Worm (Caenorhabditis elegans) whole organism, L3 larva: ENCODE data around the gene Y62H9A.13.

Experiments
- ZK546.5 ChIP-seq: sonication (generic microtip); optimal IDR thresholded peaks from 2 replicates; lab custom pipeline; 2017; ENCODE audit warnings: missing biosample characterization, missing genetic modification characterization
- aly-2 ChIP-seq: fragments of 150-350 bp; optimal IDR thresholded peaks from 2 replicates; lab custom pipeline; 2014; ENCODE audit warnings: missing biosample characterization, missing genetic modification characterization
- ama-1 ChIP-seq: fragments of 150-350 bp; optimal IDR thresholded peaks from 2 replicates; lab custom pipeline; 2018
- ceh-28 ChIP-seq: fragments of 150-350 bp; optimal IDR thresholded peaks from 2 replicates; lab custom pipeline; 2014; ENCODE audit warnings: missing biosample characterization, missing genetic modification reagents, missing genetic modification characterization
- ceh-9 ChIP-seq: sonication (generic microtip); optimal IDR thresholded peaks from 2 replicates; lab custom pipeline; 2018; ENCODE audit warnings: missing biosample characterization, missing genetic modification characterization
- daf-12 ChIP-seq: fragments of 150-350 bp; optimal IDR thresholded peaks from 2 replicates; lab custom pipeline; 2014; ENCODE audit warnings: missing biosample characterization, missing genetic modification reagents, missing genetic modification characterization
- egl-27 ChIP-seq: sonication (generic microtip); optimal IDR thresholded peaks from 4 replicates; lab custom pipeline; 2017; ENCODE audit warnings: missing biosample characterization, missing genetic modification reagents, missing genetic modification characterization
- elt-2 ChIP-seq: sonication (generic microtip); optimal IDR thresholded peaks from 2 replicates; lab custom pipeline; 2016; ENCODE audit warnings: missing genetic modification reagents, mild to moderate bottlenecking, missing genetic modification characterization, missing compliant biosample characterization
- eor-1 ChIP-seq, 2 experiments: fragments of 150-350 bp; optimal IDR thresholded peaks; 2 replicates each; lab custom pipeline; 2014 to 2018; ENCODE audit warnings: missing biosample characterization in 2 of 2, missing genetic modification characterization in 2 of 2
- jun-1 ChIP-seq: fragments of 150-350 bp; optimal IDR thresholded peaks from 2 replicates; lab custom pipeline; 2014; ENCODE audit warnings: missing biosample characterization, missing genetic modification reagents, missing genetic modification characterization
- lsy-12 ChIP-seq: sonication (generic microtip); optimal IDR thresholded peaks from 2 replicates; lab custom pipeline; 2016; ENCODE audit warnings: mild to moderate bottlenecking, missing genetic modification characterization, missing compliant biosample characterization
- mdl-1 ChIP-seq: fragments of 150-350 bp; optimal IDR thresholded peaks from 2 replicates; lab custom pipeline; 2014; ENCODE audit warnings: missing biosample characterization, missing genetic modification characterization
- mml-1 ChIP-seq: fragments of 150-350 bp; sonication (generic microtip); optimal IDR thresholded peaks from 3 replicates; lab custom pipeline; 2014; ENCODE audit warnings: missing biosample characterization, missing genetic modification characterization
- nfya-1 ChIP-seq: sonication (generic microtip); optimal IDR thresholded peaks from 2 replicates; lab custom pipeline; 2017; ENCODE audit warnings: missing genetic modification characterization, mild to moderate bottlenecking, missing compliant biosample characterization, antibody characterized with exemption, moderate library complexity; ENCODE audit not compliant: insufficient read depth
- nhr-11 ChIP-seq: fragments of 150-350 bp; optimal IDR thresholded peaks from 2 replicates; lab custom pipeline; 2014; ENCODE audit warnings: missing biosample characterization, missing genetic modification characterization
- nhr-12 ChIP-seq: fragments of 150-350 bp; optimal IDR thresholded peaks from 2 replicates; lab custom pipeline; 2014; ENCODE audit warnings: missing biosample characterization, missing genetic modification characterization
- nhr-23 ChIP-seq: fragments of 150-350 bp; optimal IDR thresholded peaks from 2 replicates; lab custom pipeline; 2014; ENCODE audit warnings: missing biosample characterization, missing genetic modification reagents, missing genetic modification characterization
- nhr-237 ChIP-seq: fragments of 150-350 bp; optimal IDR thresholded peaks from 2 replicates; lab custom pipeline; 2014; ENCODE audit warnings: missing biosample characterization, missing genetic modification characterization
- nhr-25 ChIP-seq: sonication (generic microtip); optimal IDR thresholded peaks from 2 replicates; lab custom pipeline; 2017; ENCODE audit warnings: missing biosample characterization, missing genetic modification characterization
- nhr-28 ChIP-seq: fragments of 150-350 bp; optimal IDR thresholded peaks from 2 replicates; lab custom pipeline; 2014; ENCODE audit warnings: missing biosample characterization, missing genetic modification characterization
- nhr-43 ChIP-seq: sonication (generic microtip); optimal IDR thresholded peaks from 2 replicates; lab custom pipeline; 2016; ENCODE audit warnings: mild to moderate bottlenecking, missing genetic modification characterization, missing compliant biosample characterization; ENCODE audit not compliant: poor library complexity, severe bottlenecking
- nhr-67 ChIP-seq: fragments of 150-350 bp; optimal IDR thresholded peaks from 2 replicates; lab custom pipeline; 2014; ENCODE audit warnings: missing biosample characterization, missing genetic modification characterization
- nhr-76 ChIP-seq: fragments of 150-350 bp; sonication (generic microtip); optimal IDR thresholded peaks from 5 replicates; lab custom pipeline; 2014; ENCODE audit warnings: missing biosample characterization, missing genetic modification characterization
- nhr-77 ChIP-seq: fragments of 150-350 bp; optimal IDR thresholded peaks from 2 replicates; lab custom pipeline; 2014; ENCODE audit warnings: missing biosample characterization, missing genetic modification characterization
- pha-4 ChIP-seq: fragments of 150-350 bp; optimal IDR thresholded peaks from 2 replicates; lab custom pipeline; 2014; ENCODE audit warnings: missing biosample characterization, missing genetic modification reagents, missing genetic modification characterization
- pqm-1 ChIP-seq: fragments of 150-350 bp; optimal IDR thresholded peaks from 2 replicates; lab custom pipeline; 2017; ENCODE audit warnings: missing biosample characterization, missing genetic modification characterization, inconsistent platforms
- sea-2 ChIP-seq: fragments of 150-350 bp; sonication (generic microtip); optimal IDR thresholded peaks from 4 replicates; lab custom pipeline; 2014; ENCODE audit warnings: missing biosample characterization, missing genetic modification reagents, missing genetic modification characterization
- skn-1 ChIP-seq: fragments of 150-350 bp; optimal IDR thresholded peaks from 2 replicates; lab custom pipeline; 2014; ENCODE audit warnings: missing biosample characterization, missing genetic modification characterization
- tbx-2 ChIP-seq: sonication (generic microtip); optimal IDR thresholded peaks from 2 replicates; lab custom pipeline; 2016; ENCODE audit warnings: mild to moderate bottlenecking, missing genetic modification characterization, missing compliant biosample characterization
- unc-39 ChIP-seq: sonication (generic microtip); optimal IDR thresholded peaks from 4 replicates; lab custom pipeline; 2017; ENCODE audit warnings: missing biosample characterization, missing genetic modification characterization
- unc-62 ChIP-seq: fragments of 150-350 bp; sonication (generic microtip); optimal IDR thresholded peaks from 4 replicates; lab custom pipeline; 2014; ENCODE audit warnings: missing biosample characterization, missing genetic modification reagents, missing genetic modification characterization
- zag-1 ChIP-seq: fragments of 150-350 bp; optimal IDR thresholded peaks from 2 replicates; lab custom pipeline; 2014; ENCODE audit warnings: missing biosample characterization, missing genetic modification characterization
- ztf-11 ChIP-seq: fragments of 150-350 bp; optimal IDR thresholded peaks from 2 replicates; lab custom pipeline; 2014; ENCODE audit warnings: missing biosample characterization, missing genetic modification characterization

Y62H9A.13 gene

ce11 chrX:11916705-11917104, at the start of gene Y62H9A.13:
TSS of gene Y62H9A.13 (plus strand) at chrX:11917005.
- TF ChIP-seq nhr-77 (tag; lab: Kevin White, UChicago) (no peak), nhr-25 (tag; lab: Kevin White, UChicago) (no peak), tbx-2 (tag; lab: Kevin White, UChicago) (no peak), egl-27 (tag; lab: Kevin White, UChicago) (no peak), nfya-1 (tag; lab: Kevin White, UChicago) (no peak), nhr-43 (tag; lab: Kevin White, UChicago) (no peak), nhr-237 (tag; lab: Kevin White, UChicago) (no peak), eor-1 (tag; optimal IDR thresholded peaks at IDR 0.05; lab: Kevin White, UChicago) (no peak), nhr-28 (tag; lab: Kevin White, UChicago) (no peak)

- TF ChIP-seq elt-2 (tag; lab: Kevin White, UChicago) = no peak
- TF ChIP-seq nhr-76 (tag; lab: Kevin White, UChicago) = no peak
- TF ChIP-seq zag-1 = no peak
- no peak for TF ChIP-seq pha-4 (tag; lab: Kevin White, UChicago)
- no peak for TF ChIP-seq skn-1 (tag; lab: Kevin White, UChicago)
- TF ChIP-seq ama-1 (lab: Kevin White, UChicago) = no peak
- no peak for TF ChIP-seq nhr-67
These were observed 47.5 kb upstream of the Y62H9A.13 start, which contains the start of gene dot-1.2 for ce11 chrX:11869260-11869659. TSS of gene dot-1.2 (minus strand) at chrX:11869360.

- TF ChIP-seq tbx-2 (tag; lab: Kevin White, UChicago) (no peak), mdl-1 (no peak), pqm-1 (tag; lab: Kevin White, UChicago) (no peak), nhr-12 (tag; lab: Kevin White, UChicago) (no peak), lsy-12 (tag; lab: Kevin White, UChicago) (no peak), skn-1 (tag; lab: Kevin White, UChicago) (no peak), ceh-28 (tag; lab: Kevin White, UChicago) (no peak), elt-2 (tag; lab: Kevin White, UChicago) (no peak)
These were observed 46.4 kb upstream of the Y62H9A.13 start for ce11 chrX:11870393-11870792.

- TF ChIP-seq unc-39 = no peak
- no peak for TF ChIP-seq nhr-43 (tag; lab: Kevin White, UChicago)
- no peak for TF ChIP-seq nhr-28 (tag; lab: Kevin White, UChicago)
- no peak for TF ChIP-seq ztf-11 (tag; lab: Kevin White, UChicago)
- no peak for TF ChIP-seq skn-1 (tag; lab: Kevin White, UChicago)
- no peak for TF ChIP-seq nhr-11
- no peak for TF ChIP-seq daf-12 (tag; lab: Kevin White, UChicago)
- no peak for TF ChIP-seq zag-1
- no peak for TF ChIP-seq mdl-1
- no peak for TF ChIP-seq ceh-9
- TF ChIP-seq nhr-76 (tag; lab: Kevin White, UChicago) = no peak
- TF ChIP-seq nfya-1 (tag; lab: Kevin White, UChicago) = no peak
- no peak for TF ChIP-seq aly-2 (tag; lab: Kevin White, UChicago)
- TF ChIP-seq elt-2 (tag; lab: Kevin White, UChicago) = no peak
- TF ChIP-seq nhr-23 (tag; lab: Kevin White, UChicago) = no peak
- no peak for TF ChIP-seq mml-1 (tag; lab: Kevin White, UChicago)
- no peak for TF ChIP-seq unc-62 (GFP tag; lab: Kevin White, UChicago)
- no peak for TF ChIP-seq pqm-1 (tag; lab: Kevin White, UChicago)
- no peak for TF ChIP-seq ceh-28 (tag; lab: Kevin White, UChicago)
These were observed 44.6 kb upstream of the Y62H9A.13 start for ce11 chrX:11872210-11872609.

- TF ChIP-seq jun-1 (tag; lab: Kevin White, UChicago) (no peak), ZK546.5 (tag; lab: Kevin White, UChicago) (no peak), lsy-12 (tag; lab: Kevin White, UChicago) (no peak), egl-27 (tag; lab: Kevin White, UChicago) (no peak), sea-2 (GFP tag; lab: Kevin White, UChicago) (no peak), ceh-9 (no peak), mml-1 (tag; lab: Kevin White, UChicago) (no peak)
These were observed 41.5 kb upstream of the Y62H9A.13 start, which contains the start of gene Y62H9A.1 for ce11 chrX:11875260-11875659. TSS of gene Y62H9A.1 (plus strand) at chrX:11875541.
